Worm (Caenorhabditis elegans) whole organism, young adult: ENCODE data around the gene T10D4.6.

Experiments used
- B0035.1 ChIP-seq: sonication (generic microtip); optimal IDR thresholded peaks from 2 replicates; lab custom pipeline; 2016; ENCODE audit warnings: missing genetic modification characterization, mild to moderate bottlenecking, missing compliant biosample characterization, missing genotype, missing genetic modification reagents
- Y53G8AR.9 ChIP-seq: fragments of 200-800 bp; sonication (Bioruptor generic); conservative IDR thresholded peaks from 2 replicates; pipeline ENCODE4 v1.3.6; 2022; ENCODE audit warnings: missing genetic modification reagents, missing genetic modification characterization, missing compliant biosample characterization
- Y56A3A.18 ChIP-seq: fragments of 200-800 bp; sonication (Bioruptor generic); IDR thresholded peaks from 2 replicates; pipeline ENCODE4 v1.3.6; 2022; ENCODE audit warnings: missing genetic modification reagents, missing genetic modification characterization, missing compliant biosample characterization
- attf-5 ChIP-seq: fragments of 200-800 bp; sonication (Bioruptor generic); optimal IDR thresholded peaks from 2 replicates; lab custom pipeline; 2018; ENCODE audit warnings: mild to moderate bottlenecking, missing genetic modification characterization, missing compliant biosample characterization
- ceh-27 ChIP-seq: fragments of 200-800 bp; sonication (Bioruptor generic); optimal IDR thresholded peaks from 2 replicates; lab custom pipeline; 2018; ENCODE audit warnings: mild to moderate bottlenecking, missing genetic modification characterization, moderate library complexity, missing compliant biosample characterization
- ets-4 ChIP-seq: fragments of 200-800 bp; sonication (Bioruptor generic); optimal IDR thresholded peaks from 2 replicates; lab custom pipeline; 2018; ENCODE audit warnings: mild to moderate bottlenecking, missing genetic modification characterization, missing compliant biosample characterization
- lin-54 ChIP-seq: fragments of 200-800 bp; sonication (Bioruptor generic); optimal IDR thresholded peaks from 2 replicates; lab custom pipeline; 2018; ENCODE audit warnings: mild to moderate bottlenecking, missing genetic modification characterization, missing compliant biosample characterization
- lsy-27 ChIP-seq: sonication (generic microtip); optimal IDR thresholded peaks from 2 replicates; lab custom pipeline; 2017; ENCODE audit warnings: missing genetic modification characterization, mild to moderate bottlenecking, missing compliant biosample characterization, antibody characterized with exemption, missing genotype, borderline replicate concordance; ENCODE audit not compliant: insufficient read depth
- nfya-1 ChIP-seq: sonication (generic microtip); optimal IDR thresholded peaks from 2 replicates; lab custom pipeline; 2017; ENCODE audit warnings: antibody characterized with exemption, missing compliant biosample characterization, missing genetic modification characterization, borderline replicate concordance; ENCODE audit not compliant: insufficient read depth
- nhr-80 ChIP-seq: sonication (generic microtip); optimal IDR thresholded peaks from 2 replicates; lab custom pipeline; 2016; ENCODE audit warnings: missing genetic modification characterization, missing compliant biosample characterization
- snpc-4 ChIP-seq, 5 experiments: fragments of 150-350 bp in 1 of 5; sonication (generic microtip) in 4 of 5; optimal IDR thresholded peaks; 2 replicates each; lab custom pipeline; 2014 to 2018; ENCODE audit warnings: missing genetic modification characterization in 5 of 5, missing biosample characterization in 3 of 5, antibody characterized with exemption in 2 of 5, mild to moderate bottlenecking in 2 of 5, missing compliant biosample characterization in 2 of 5, missing genotype in 2 of 5, moderate library complexity in 2 of 5, missing genetic modification reagents in 1 of 5
- tbp1 ChIP-seq: fragments of 200-800 bp; sonication (Bioruptor generic); optimal IDR thresholded peaks from 2 replicates; lab custom pipeline; 2018; ENCODE audit warnings: mild to moderate bottlenecking, missing genetic modification characterization, missing compliant biosample characterization
- zfh-2 ChIP-seq: fragments of 200-800 bp; sonication (Bioruptor generic); conservative IDR thresholded peaks from 2 replicates; pipeline ENCODE4 v1.3.6; 2022; ENCODE audit warnings: missing genetic modification reagents, missing genetic modification characterization, missing compliant biosample characterization

DNA sequence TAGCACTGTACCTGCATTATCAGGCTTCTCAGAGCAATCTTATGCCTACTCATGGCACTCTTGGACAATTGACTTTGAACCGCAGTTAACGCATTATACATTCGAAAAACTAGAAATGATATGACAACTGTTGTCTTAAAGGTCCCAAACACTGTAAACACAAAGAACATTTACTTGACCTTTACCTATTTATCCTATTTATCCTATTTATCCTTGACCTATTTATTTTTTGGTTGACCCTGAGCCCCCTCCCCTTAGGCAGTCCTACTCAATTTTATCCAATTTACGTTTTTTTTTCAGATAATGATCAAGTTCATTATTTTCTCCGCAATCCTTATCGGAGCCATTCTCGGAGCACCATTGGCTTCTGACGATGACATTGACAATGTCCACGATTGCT lies 32.5 kb downstream of the T10D4.6 start, which contains the start of the genes T10D4.14 and T10D4.19:
- no peak for TF ChIP-seq tbp1 (GFP tag; lab: Kevin White, UChicago)
- no peak for TF ChIP-seq ets-4 (GFP tag; lab: Kevin White, UChicago)
- TF ChIP-seq zfh-2 (GFP tag; lab: Robert Waterston, UW), result no peak
- no peak for TF ChIP-seq ceh-27 (GFP tag; lab: Kevin White, UChicago)
- TF ChIP-seq lin-54 (GFP tag; lab: Kevin White, UChicago), result no peak
- TF ChIP-seq snpc-4 (GFP tag; optimal IDR thresholded peaks at IDR 0.05; lab: Kevin White, UChicago), result no peak
- no peak for TF ChIP-seq snpc-4 (tag; optimal IDR thresholded peaks at IDR 0.05; lab: Kevin White, UChicago)
- TF ChIP-seq Y56A3A.18, result no peak
- no peak for TF ChIP-seq lsy-27
- TF ChIP-seq nhr-80 (tag; lab: Kevin White, UChicago), result no peak
- no peak for TF ChIP-seq Y53G8AR.9
- no peak for TF ChIP-seq B0035.1 (tag; lab: Kevin White, UChicago)
- TF ChIP-seq nfya-1 (tag; lab: Kevin White, UChicago), result no peak
- no peak for TF ChIP-seq attf-5 (GFP tag; lab: Kevin White, UChicago)
